Worm (Caenorhabditis elegans): ENCODE data around the gene Y81G3A.1.

DNA sequence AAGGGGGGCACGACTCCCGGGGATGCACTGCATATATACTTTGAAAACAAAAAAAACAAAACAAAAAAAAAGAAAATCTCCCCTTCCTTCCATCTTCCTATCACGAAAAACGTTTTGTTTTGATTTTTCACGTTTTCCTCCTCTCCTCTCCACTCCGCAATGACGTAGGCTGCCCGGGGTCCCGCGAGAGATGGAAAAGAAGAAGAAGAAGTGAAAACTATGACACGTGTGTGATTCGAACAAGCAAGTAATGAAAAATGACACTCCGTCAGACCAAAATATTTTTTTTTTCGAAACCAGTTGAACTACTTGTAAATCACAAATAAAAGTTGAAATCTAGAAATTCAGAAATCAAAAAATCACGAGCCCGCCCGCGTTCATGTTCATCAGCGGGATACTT is 18.5 kb downstream of the Y81G3A.1 start:
- TF ChIP-seq rnt-1 (tag; optimal IDR thresholded peaks at IDR 0.05) (peak; percentile 56), dpl-1 (GFP tag; optimal IDR thresholded peaks at IDR 0.05) (peak in 2 of 3 experiments; percentile 10 to 22), ces-1 (GFP tag; optimal IDR thresholded peaks at IDR 0.05) (no peak)
